Worm (Caenorhabditis elegans): ENCODE measurements around the gene str-238.

Gene str-238

DNA sequence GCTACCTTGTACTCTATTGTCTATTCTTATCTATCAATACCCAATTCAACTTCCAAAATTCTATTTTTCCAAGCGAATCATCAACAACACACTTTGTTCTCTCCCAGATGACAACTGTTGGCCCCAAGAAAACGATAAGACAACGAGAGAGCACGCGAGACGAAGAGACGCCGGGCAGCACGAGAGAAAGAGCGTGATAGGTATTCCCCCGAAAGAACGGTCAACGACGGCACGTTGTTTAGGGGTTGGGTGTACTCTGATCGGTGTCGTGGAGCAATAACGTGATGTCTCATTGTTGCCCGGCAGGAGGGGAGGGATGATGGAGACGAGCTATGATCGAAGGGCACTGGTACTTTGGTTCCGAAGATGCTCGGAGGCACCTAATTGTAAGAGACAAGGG lies 33.5 kb upstream of the str-238 start (continued):
- TF ChIP-seq rbr-2 (tag; optimal IDR thresholded peaks at IDR 0.05) (peak; percentile 35), F44E2.7 (GFP tag; IDR thresholded peaks at IDR 0.05) (no peak), Y75B8A.6 (GFP tag; IDR thresholded peaks at IDR 0.05) (peak; percentile 84; the same call in 1 of the 2 replicates), duxl-1 (tag; optimal IDR thresholded peaks at IDR 0.05; ENCODE audit: poor library complexity) (peak; percentile 73), arid-1 (GFP tag; conservative IDR thresholded peaks at IDR 0.05) (no peak), dpl-1 (GFP tag; optimal IDR thresholded peaks at IDR 0.05) (peak; percentile 2), ZK337.2 (GFP tag; IDR thresholded peaks at IDR 0.05) (no peak), mdl-1 (tag; optimal IDR thresholded peaks at IDR 0.05) (peak; percentile 98 to 99), mes-2 (tag; optimal IDR thresholded peaks at IDR 0.05; ENCODE audit: poor library complexity, severe bottlenecking) (peak; percentile 71), nhr-28 (tag; optimal IDR thresholded peaks at IDR 0.05) (peak; percentile 96), zip-2 (tag; optimal IDR thresholded peaks at IDR 0.05) (peak; percentile 37), spr-3 (GFP tag; optimal IDR thresholded peaks at IDR 0.05) (peak; percentile 9), snpc-4 (tag; optimal IDR thresholded peaks at IDR 0.05) (no peak), ama-1 (optimal IDR thresholded peaks at IDR 0.05) (no peak), aly-2 (tag; optimal IDR thresholded peaks at IDR 0.05) (no peak), daf-12 (tag; optimal IDR thresholded peaks at IDR 0.05) (no peak), nhr-10 (tag; optimal IDR thresholded peaks at IDR 0.05) (peak; percentile 97), dmd-6 (GFP tag; IDR thresholded peaks at IDR 0.05) (peak; percentile 98), madf-9 (GFP tag; conservative IDR thresholded peaks at IDR 0.05) (peak; percentile 34; the same call in 1 of the 2 replicates), gei-8 (GFP tag; optimal IDR thresholded peaks at IDR 0.05) (peak; percentile 88), ceh-44 (GFP tag; IDR thresholded peaks at IDR 0.05) (no peak), fos-1 (tag; optimal IDR thresholded peaks at IDR 0.05) (peak; percentile 67), F26F4.8 (GFP tag; conservative IDR thresholded peaks at IDR 0.05) (no peak), hlh-11 (tag; optimal IDR thresholded peaks at IDR 0.05) (peak; percentile 99), zag-1 (tag; optimal IDR thresholded peaks at IDR 0.05) (no peak), lin-29 (GFP tag; IDR thresholded peaks at IDR 0.05) (no peak), ces-1 (GFP tag; optimal IDR thresholded peaks at IDR 0.05) (no peak), mep-1 (tag; optimal IDR thresholded peaks at IDR 0.05) (peak; percentile 79), F37D6.2 (tag; optimal IDR thresholded peaks at IDR 0.05) (no peak), tag-97 (GFP tag; IDR thresholded peaks at IDR 0.05) (no peak), zip-11 (GFP tag; IDR thresholded peaks at IDR 0.05) (no peak), daf-8 (GFP tag; IDR thresholded peaks at IDR 0.05) (no peak), mxl-2 (GFP tag; conservative IDR thresholded peaks at IDR 0.05) (peak; percentile 73), ceh-82 (tag; optimal IDR thresholded peaks at IDR 0.05) (no peak), D1046.2 (GFP tag; IDR thresholded peaks at IDR 0.05) (no peak), lin-13 (GFP tag; optimal IDR thresholded peaks at IDR 0.05) (no peak), lim-7 (GFP tag; IDR thresholded peaks at IDR 0.05) (no peak), zfp-3 (GFP tag; conservative IDR thresholded peaks at IDR 0.05) (peak; percentile 88), tra-1 (GFP tag; IDR thresholded peaks at IDR 0.05) (peak; percentile 94), aha-1 (tag) (peak; percentile 97), nhr-48 (tag; optimal IDR thresholded peaks at IDR 0.05) (peak; percentile 92), Y48G9A.11 (GFP tag; IDR thresholded peaks at IDR 0.05) (no peak), R02D3.7 (tag; optimal IDR thresholded peaks at IDR 0.05) (no peak), unc-39 (tag; optimal IDR thresholded peaks at IDR 0.05) (no peak), snpc-1.2 (GFP tag; IDR thresholded peaks at IDR 0.05) (no peak), skn-1 (tag; optimal IDR thresholded peaks at IDR 0.05) (no peak), nhr-77 (tag; optimal IDR thresholded peaks at IDR 0.05) (peak; percentile 83), saeg-2 (GFP tag; IDR thresholded peaks at IDR 0.05) (peak; percentile 79), Y5F2A.4 (GFP tag; optimal IDR thresholded peaks at IDR 0.05) (no peak), ceh-62 (tag; optimal IDR thresholded peaks at IDR 0.05) (no peak), dmd-8 (GFP tag; IDR thresholded peaks at IDR 0.05) (no peak), ZK546.5 (tag; optimal IDR thresholded peaks at IDR 0.05) (no peak), hif-1 (tag; optimal IDR thresholded peaks at IDR 0.05) (peak; percentile 63 to 88)
